Fruit fly (Drosophila melanogaster) whole organism, prepupa: Measurements from ENCODE around the gene mRpL22.

Experiments
- CG1621 ChIP-seq: fragments of 200-800 bp; sonication (Bioruptor generic); optimal IDR thresholded peaks from 3 replicates; lab custom pipeline; 2018; ENCODE audit warnings: missing biosample characterization, mild to moderate bottlenecking, missing genetic modification characterization
- CG32006 ChIP-seq: fragments of 200-800 bp; sonication (Bioruptor generic); optimal IDR thresholded peaks from 3 replicates; lab custom pipeline; 2017; ENCODE audit warnings: missing biosample characterization, mild to moderate bottlenecking, missing genetic modification characterization
- CG3919 ChIP-seq: fragments of 200-800 bp; sonication (Bioruptor generic); optimal IDR thresholded peaks from 3 replicates; lab custom pipeline; 2016; ENCODE audit warnings: missing biosample characterization, missing genetic modification characterization
- CG8319 ChIP-seq: fragments of 200-800 bp; sonication (Bioruptor generic); optimal IDR thresholded peaks from 3 replicates; lab custom pipeline; 2016; ENCODE audit warnings: missing biosample characterization, missing genetic modification characterization
- Lpt ChIP-seq: fragments of 200-800 bp; sonication (Bioruptor generic); optimal IDR thresholded peaks from 3 replicates; lab custom pipeline; 2016; ENCODE audit warnings: missing biosample characterization, missing genetic modification characterization
- Met ChIP-seq: fragments of 200-800 bp; sonication (Bioruptor generic); optimal IDR thresholded peaks from 3 replicates; lab custom pipeline; 2016; ENCODE audit warnings: missing biosample characterization, missing genetic modification characterization
- OdsH ChIP-seq: fragments of 200-800 bp; sonication (Bioruptor generic); optimal IDR thresholded peaks from 3 replicates; lab custom pipeline; 2016; ENCODE audit warnings: missing biosample characterization, missing genetic modification characterization
- Smox ChIP-seq: fragments of 200-800 bp; sonication (Bioruptor generic); optimal IDR thresholded peaks from 3 replicates; lab custom pipeline; 2016; ENCODE audit warnings: missing biosample characterization, missing genetic modification characterization
- cyc ChIP-seq: fragments of 200-800 bp; sonication (Bioruptor generic); optimal IDR thresholded peaks from 3 replicates; lab custom pipeline; 2016; ENCODE audit warnings: missing biosample characterization, missing genetic modification characterization
- esn ChIP-seq: fragments of 200-800 bp; sonication (Bioruptor generic); optimal IDR thresholded peaks from 2 replicates; lab custom pipeline; 2016; ENCODE audit warnings: missing biosample characterization, mild to moderate bottlenecking, missing genetic modification characterization, moderate library complexity
- net ChIP-seq: fragments of 200-800 bp; sonication (Bioruptor generic); optimal IDR thresholded peaks from 3 replicates; lab custom pipeline; 2016; ENCODE audit warnings: missing biosample characterization, missing genetic modification characterization
- ss ChIP-seq, 2 experiments: fragments of 200-800 bp; sonication (Bioruptor generic); optimal IDR thresholded peaks; 2 replicates in 1 of 2; 3 replicates in 1 of 2; lab custom pipeline; 2017 to 2018; ENCODE audit warnings: mild to moderate bottlenecking in 2 of 2, missing biosample characterization in 2 of 2, missing genetic modification characterization in 2 of 2, moderate library complexity in 1 of 2

DNA sequence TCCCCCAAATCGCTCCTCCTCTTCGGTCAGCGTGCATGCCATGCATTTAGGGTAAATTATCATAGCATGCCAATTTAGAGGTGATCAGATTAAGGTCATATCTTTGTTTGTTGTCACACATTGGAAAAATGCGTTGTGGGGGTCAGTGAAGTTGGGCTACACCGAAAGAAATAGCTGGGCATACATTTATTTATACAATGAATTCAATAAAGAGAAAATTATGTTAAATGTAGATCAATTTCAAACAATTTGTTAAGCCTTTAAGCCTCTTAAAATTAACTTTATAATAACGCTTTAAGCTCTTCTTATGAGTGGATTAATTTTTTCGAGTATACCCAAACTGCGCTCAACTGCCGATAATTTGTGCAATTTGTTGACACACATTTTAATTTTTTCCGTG, 30.6 kb downstream of the mRpL22 start:
- TF ChIP-seq Lpt (GFP tag; lab: Kevin White, UChicago) = no peak
- TF ChIP-seq CG1621 = no peak
- TF ChIP-seq OdsH (GFP tag; lab: Kevin White, UChicago) = peak; percentile 31
- TF ChIP-seq esn (GFP tag; lab: Kevin White, UChicago) = no peak
- peak; percentile 38 for TF ChIP-seq CG32006
- no peak for TF ChIP-seq CG8319 (GFP tag; lab: Kevin White, UChicago)
- no peak for TF ChIP-seq cyc (GFP tag; lab: Kevin White, UChicago)
- peak; percentile 16 for TF ChIP-seq CG3919
- peak; percentile 7 for TF ChIP-seq Met (GFP tag; lab: Kevin White, UChicago)
- no peak for TF ChIP-seq ss (GFP tag; optimal IDR thresholded peaks at IDR 0.05; lab: Kevin White, UChicago)
- TF ChIP-seq net (GFP tag; lab: Kevin White, UChicago) = no peak
- no peak for TF ChIP-seq Smox (GFP tag; lab: Kevin White, UChicago)
